Worm (Caenorhabditis elegans): Measurements from ENCODE around the gene T28A8.4.

DNA sequence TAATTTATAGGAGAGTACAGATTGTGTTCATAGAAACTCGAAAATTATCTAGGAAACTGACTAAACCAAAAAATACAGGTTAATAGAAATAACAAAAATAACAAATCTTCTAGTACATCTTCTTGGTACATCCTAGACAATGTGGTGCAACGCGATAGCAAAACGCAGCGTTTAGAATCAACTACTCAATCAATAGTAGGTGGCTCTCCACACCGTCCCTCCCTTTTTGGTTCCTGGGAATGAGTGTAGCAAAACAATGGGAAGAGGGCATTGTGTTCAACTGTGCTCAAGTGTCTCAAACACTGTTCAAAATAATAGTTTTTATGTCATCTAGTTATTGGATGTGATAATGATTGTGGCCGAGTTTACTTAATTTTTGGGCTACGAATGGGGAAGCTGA lies 26.8 kb upstream of the T28A8.4 start, which contains the start of gene T27E9.6:
- no peak for TF ChIP-seq sma-9 (GFP tag; optimal IDR thresholded peaks at IDR 0.05)
- no peak for TF ChIP-seq sma-9 (tag; optimal IDR thresholded peaks at IDR 0.05)
- TF ChIP-seq nhr-11 (tag; optimal IDR thresholded peaks at IDR 0.05): no peak
- TF ChIP-seq R02D3.7 (tag; optimal IDR thresholded peaks at IDR 0.05): no peak
- no peak for TF ChIP-seq unc-39 (tag; optimal IDR thresholded peaks at IDR 0.05)
- TF ChIP-seq nhr-77 (tag; optimal IDR thresholded peaks at IDR 0.05): no peak
